Worm (Caenorhabditis elegans) whole organism, L4 larva: ENCODE results near the gene pcp-2.

Source experiments
- F10B5.3 ChIP-seq: sonication (generic microtip); optimal IDR thresholded peaks from 2 replicates; lab custom pipeline; 2016; ENCODE audit warnings: mild to moderate bottlenecking, missing genetic modification characterization, missing compliant biosample characterization
- F37D6.2 ChIP-seq: sonication (generic microtip); optimal IDR thresholded peaks from 2 replicates; lab custom pipeline; 2016; ENCODE audit warnings: mild to moderate bottlenecking, missing genetic modification characterization, missing compliant biosample characterization
- F49E8.2 ChIP-seq: sonication (generic microtip); optimal IDR thresholded peaks from 2 replicates; lab custom pipeline; 2016; ENCODE audit warnings: missing compliant biosample characterization, mild to moderate bottlenecking, missing genetic modification characterization, borderline replicate concordance
- T26A8.4 ChIP-seq: fragments of 200-800 bp; sonication (Bioruptor generic); IDR thresholded peaks from 2 replicates; pipeline ENCODE4 v1.3.6; 2022; ENCODE audit warnings: missing genetic modification characterization, missing compliant biosample characterization
- Y105C5A.15 ChIP-seq: fragments of 200-800 bp; sonication (Bioruptor generic); IDR thresholded peaks from 2 replicates; pipeline ENCODE4 v1.3.6; 2022; ENCODE audit warnings: missing genetic modification characterization, missing compliant biosample characterization
- Y75B8A.6 ChIP-seq: fragments of 200-800 bp; sonication (Bioruptor generic); IDR thresholded peaks from 2 replicates; pipeline ENCODE4 v1.3.6; 2022; ENCODE audit warnings: missing genetic modification reagents, missing genetic modification characterization, missing compliant biosample characterization
- ZK337.2 ChIP-seq: fragments of 200-800 bp; sonication (Bioruptor generic); IDR thresholded peaks from 2 replicates; pipeline ENCODE4 v1.3.6; 2022; ENCODE audit warnings: missing genetic modification reagents, missing genetic modification characterization, missing compliant biosample characterization
- aly-2 ChIP-seq: sonication (generic microtip); optimal IDR thresholded peaks from 2 replicates; lab custom pipeline; 2018; ENCODE audit warnings: missing biosample characterization, missing genetic modification characterization
- attf-4 ChIP-seq: sonication (generic microtip); optimal IDR thresholded peaks from 3 replicates; lab custom pipeline; 2017; ENCODE audit warnings: missing biosample characterization, missing genetic modification characterization
- ceh-20 ChIP-seq: fragments of 200-800 bp; sonication (Bioruptor generic); IDR thresholded peaks from 2 replicates; pipeline ENCODE4 v1.3.6; 2022; ENCODE audit warnings: missing genetic modification reagents, missing genetic modification characterization, missing compliant biosample characterization
- ceh-28 ChIP-seq: fragments of 150-350 bp; optimal IDR thresholded peaks from 2 replicates; lab custom pipeline; 2014; ENCODE audit warnings: missing biosample characterization, missing genetic modification reagents, missing genetic modification characterization
- ceh-32 ChIP-seq: sonication (generic microtip); optimal IDR thresholded peaks from 2 replicates; lab custom pipeline; 2016; ENCODE audit warnings: mild to moderate bottlenecking, missing genetic modification characterization, missing compliant biosample characterization; ENCODE audit not compliant: poor library complexity
- ceh-44 ChIP-seq: fragments of 200-800 bp; sonication (Bioruptor generic); IDR thresholded peaks from 2 replicates; pipeline ENCODE4 v1.3.6; 2022; ENCODE audit warnings: missing genetic modification reagents, missing genetic modification characterization, missing compliant biosample characterization
- ceh-62 ChIP-seq: sonication (generic microtip); optimal IDR thresholded peaks from 2 replicates; lab custom pipeline; 2017; ENCODE audit warnings: missing biosample characterization, missing genetic modification characterization
- cey-2 ChIP-seq: sonication (generic microtip); optimal IDR thresholded peaks from 3 replicates; lab custom pipeline; 2017; ENCODE audit warnings: missing genetic modification characterization, mild to moderate bottlenecking, missing compliant biosample characterization, antibody characterized with exemption, borderline replicate concordance; ENCODE audit not compliant: insufficient read depth
- ctbp-1 ChIP-seq: fragments of 200-800 bp; sonication (Bioruptor generic); IDR thresholded peaks from 2 replicates; pipeline ENCODE4 v1.3.6; 2022; ENCODE audit warnings: missing genetic modification reagents, missing genetic modification characterization, missing compliant biosample characterization
- daf-19 ChIP-seq: fragments of 200-800 bp; sonication (Bioruptor generic); conservative IDR thresholded peaks from 2 replicates; pipeline ENCODE4 v1.3.6; 2022; ENCODE audit warnings: missing genetic modification characterization, missing compliant biosample characterization
- daf-8 ChIP-seq: fragments of 200-800 bp; sonication (Bioruptor generic); IDR thresholded peaks from 2 replicates; pipeline ENCODE4 v1.3.6; 2022; ENCODE audit warnings: missing genetic modification characterization, missing compliant biosample characterization
- dmd-6 ChIP-seq: fragments of 200-800 bp; sonication (Bioruptor generic); IDR thresholded peaks from 2 replicates; pipeline ENCODE4 v1.3.6; 2022; ENCODE audit warnings: missing genetic modification reagents, missing genetic modification characterization, missing compliant biosample characterization
- dpl-1 ChIP-seq: fragments of 150-350 bp; optimal IDR thresholded peaks from 2 replicates; lab custom pipeline; 2014; ENCODE audit warnings: missing biosample characterization, missing genetic modification reagents, missing genetic modification characterization
- duxl-1 ChIP-seq: sonication (generic microtip); optimal IDR thresholded peaks from 2 replicates; lab custom pipeline; 2016; ENCODE audit warnings: mild to moderate bottlenecking, missing genetic modification characterization, moderate library complexity, missing compliant biosample characterization; ENCODE audit not compliant: poor library complexity
- hif-1 ChIP-seq, 2 experiments: sonication (generic microtip); optimal IDR thresholded peaks; 2 replicates each; lab custom pipeline; 2016 to 2017; ENCODE audit warnings: missing compliant biosample characterization in 2 of 2, missing genetic modification characterization in 2 of 2, missing genetic modification reagents in 2 of 2, missing genotype in 2 of 2, mild to moderate bottlenecking in 1 of 2
- lim-7 ChIP-seq: fragments of 200-800 bp; sonication (Bioruptor generic); IDR thresholded peaks from 2 replicates; pipeline ENCODE4 v1.3.6; 2022; ENCODE audit warnings: missing genetic modification characterization, missing compliant biosample characterization
- lin-13 ChIP-seq: fragments of 150-350 bp; optimal IDR thresholded peaks from 2 replicates; lab custom pipeline; 2014; ENCODE audit warnings: missing biosample characterization, missing genetic modification reagents, missing genetic modification characterization
- lin-15B ChIP-seq: fragments of 150-350 bp; sonication (generic microtip); optimal IDR thresholded peaks from 3 replicates; lab custom pipeline; 2014; ENCODE audit warnings: missing biosample characterization, missing genetic modification characterization
- lin-38 ChIP-seq: fragments of 200-800 bp; sonication (Bioruptor generic); IDR thresholded peaks from 2 replicates; pipeline ENCODE4 v1.3.6; 2022; ENCODE audit warnings: missing genetic modification reagents, missing genetic modification characterization, missing compliant biosample characterization
- lir-3 ChIP-seq: sonication (generic microtip); optimal IDR thresholded peaks from 2 replicates; lab custom pipeline; 2016; ENCODE audit warnings: mild to moderate bottlenecking, missing genetic modification characterization, missing compliant biosample characterization
- mdt-29 ChIP-seq: fragments of 200-800 bp; sonication (Bioruptor generic); IDR thresholded peaks from 2 replicates; pipeline ENCODE4 v1.3.6; 2022; ENCODE audit warnings: missing genetic modification reagents, missing genetic modification characterization, missing compliant biosample characterization
- nhr-10 ChIP-seq: fragments of 150-350 bp; optimal IDR thresholded peaks from 2 replicates; lab custom pipeline; 2014; ENCODE audit warnings: missing biosample characterization, missing genetic modification characterization
- nhr-11 ChIP-seq: fragments of 150-350 bp; optimal IDR thresholded peaks from 2 replicates; lab custom pipeline; 2014; ENCODE audit warnings: missing biosample characterization, missing genetic modification characterization
- nhr-28 ChIP-seq: fragments of 150-350 bp; optimal IDR thresholded peaks from 2 replicates; lab custom pipeline; 2014; ENCODE audit warnings: missing biosample characterization, missing genetic modification characterization
- nhr-6 ChIP-seq: fragments of 150-350 bp; optimal IDR thresholded peaks from 2 replicates; lab custom pipeline; 2014; ENCODE audit warnings: missing biosample characterization, missing genetic modification characterization
- nhr-76 ChIP-seq: fragments of 150-350 bp; optimal IDR thresholded peaks from 2 replicates; lab custom pipeline; 2014; ENCODE audit warnings: missing biosample characterization, missing genetic modification characterization
- pqm-1 ChIP-seq: sonication (generic microtip); optimal IDR thresholded peaks from 2 replicates; lab custom pipeline; 2017; ENCODE audit warnings: missing biosample characterization, missing genetic modification characterization
- saeg-2 ChIP-seq: fragments of 200-800 bp; sonication (Bioruptor generic); IDR thresholded peaks from 2 replicates; pipeline ENCODE4 v1.3.6; 2022; ENCODE audit warnings: missing genetic modification reagents, missing genetic modification characterization, missing compliant biosample characterization
- sdz-12 ChIP-seq: fragments of 200-800 bp; sonication (Bioruptor generic); optimal IDR thresholded peaks from 2 replicates; lab custom pipeline; 2018; ENCODE audit warnings: mild to moderate bottlenecking, missing genetic modification characterization, missing compliant biosample characterization
- set-16 ChIP-seq: fragments of 200-800 bp; sonication (Bioruptor generic); IDR thresholded peaks from 2 replicates; pipeline ENCODE4 v1.3.6; 2022; ENCODE audit warnings: missing genetic modification reagents, missing genetic modification characterization, missing compliant biosample characterization
- snpc-1.2 ChIP-seq: fragments of 200-800 bp; sonication (Bioruptor generic); IDR thresholded peaks from 2 replicates; pipeline ENCODE4 v1.3.6; 2022; ENCODE audit warnings: missing genetic modification reagents, missing genetic modification characterization, missing compliant biosample characterization
- snpc-4 ChIP-seq: fragments of 150-350 bp; optimal IDR thresholded peaks from 2 replicates; lab custom pipeline; 2014; ENCODE audit warnings: missing biosample characterization, missing genetic modification characterization
- unc-130 ChIP-seq: sonication (generic microtip); optimal IDR thresholded peaks from 2 replicates; lab custom pipeline; 2016; ENCODE audit warnings: missing genetic modification reagents, missing genetic modification characterization, missing compliant biosample characterization
- unc-39 ChIP-seq: sonication (generic microtip); optimal IDR thresholded peaks from 2 replicates; lab custom pipeline; 2017; ENCODE audit warnings: missing biosample characterization, missing genetic modification characterization
- zag-1 ChIP-seq: fragments of 150-350 bp; optimal IDR thresholded peaks from 2 replicates; lab custom pipeline; 2014; ENCODE audit warnings: missing biosample characterization, missing genetic modification characterization
- zfp-3 ChIP-seq: fragments of 200-800 bp; sonication (Bioruptor generic); conservative IDR thresholded peaks from 2 replicates; pipeline ENCODE4 v1.3.6; 2022; ENCODE audit warnings: missing genetic modification reagents, missing genetic modification characterization, missing compliant biosample characterization
- zip-2 ChIP-seq: fragments of 150-350 bp; optimal IDR thresholded peaks from 2 replicates; lab custom pipeline; 2014; ENCODE audit warnings: missing biosample characterization, missing genetic modification characterization
- ztf-7 ChIP-seq: fragments of 150-350 bp; optimal IDR thresholded peaks from 2 replicates; lab custom pipeline; 2014; ENCODE audit warnings: missing biosample characterization, missing genetic modification characterization

pcp-2 gene

DNA sequence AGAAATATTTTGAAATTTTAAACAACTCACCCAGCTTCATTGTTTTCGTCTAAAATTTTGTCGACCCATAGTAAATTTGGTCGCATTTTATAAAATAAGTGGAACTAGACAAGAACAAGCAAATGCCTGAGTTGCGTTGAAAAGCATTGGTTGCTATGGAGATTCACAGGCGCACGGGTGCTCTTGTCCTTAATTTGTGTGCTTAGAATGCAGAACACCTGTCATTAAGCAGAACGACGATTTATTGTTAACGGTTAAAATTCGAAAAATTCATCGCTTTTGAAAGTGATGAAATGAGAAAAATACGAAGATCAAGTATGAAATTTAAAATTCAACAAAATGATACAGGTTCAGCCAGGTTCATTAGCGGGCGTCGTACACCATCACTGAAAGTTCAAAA lies 18.8 kb downstream of the pcp-2 start, which contains the start of gene daf-10 (continued):
- TF ChIP-seq zag-1 (no peak), pqm-1 (tag; lab: Kevin White, UChicago) (no peak), ceh-32 (tag; lab: Kevin White, UChicago) (no peak)

DNA sequence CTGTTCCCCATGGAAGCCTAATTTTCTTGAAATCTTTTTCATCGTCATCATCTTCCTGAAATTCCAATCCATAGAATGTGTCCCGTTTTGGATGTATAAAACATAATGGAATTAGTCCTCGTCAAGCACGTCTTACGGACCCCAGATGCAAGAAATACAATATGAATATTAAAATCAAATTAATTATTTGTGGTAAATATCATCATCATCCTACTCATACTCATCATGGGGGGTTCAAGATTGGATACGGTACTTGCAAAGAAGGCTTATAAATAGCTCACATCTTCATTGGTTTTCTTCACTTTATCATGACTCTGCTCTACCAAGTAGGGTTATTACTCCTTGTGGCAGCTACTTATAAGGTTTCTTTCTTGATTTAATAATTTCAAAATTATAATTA lies 20.5 kb downstream of the pcp-2 start, which contains the start of gene flp-1:
Gene flp-1 (plus strand): TSS at position 301 of the 400 bp plus-strand sequence.
- TF ChIP-seq nhr-6 (tag; lab: Kevin White, UChicago) (no peak), F10B5.3 (no peak), nhr-11 (no peak), cey-2 (no peak), ceh-44 (GFP tag; lab: Robert Waterston, UW) (no peak), aly-2 (tag; lab: Kevin White, UChicago) (no peak), ceh-62 (tag; lab: Kevin White, UChicago) (no peak), zfp-3 (GFP tag; lab: Robert Waterston, UW) (no peak), daf-8 (no peak), T26A8.4 (no peak), ztf-7 (tag; lab: Kevin White, UChicago) (no peak), snpc-4 (tag; lab: Kevin White, UChicago) (no peak), Y105C5A.15 (GFP tag; lab: Robert Waterston, UW) (no peak)

DNA sequence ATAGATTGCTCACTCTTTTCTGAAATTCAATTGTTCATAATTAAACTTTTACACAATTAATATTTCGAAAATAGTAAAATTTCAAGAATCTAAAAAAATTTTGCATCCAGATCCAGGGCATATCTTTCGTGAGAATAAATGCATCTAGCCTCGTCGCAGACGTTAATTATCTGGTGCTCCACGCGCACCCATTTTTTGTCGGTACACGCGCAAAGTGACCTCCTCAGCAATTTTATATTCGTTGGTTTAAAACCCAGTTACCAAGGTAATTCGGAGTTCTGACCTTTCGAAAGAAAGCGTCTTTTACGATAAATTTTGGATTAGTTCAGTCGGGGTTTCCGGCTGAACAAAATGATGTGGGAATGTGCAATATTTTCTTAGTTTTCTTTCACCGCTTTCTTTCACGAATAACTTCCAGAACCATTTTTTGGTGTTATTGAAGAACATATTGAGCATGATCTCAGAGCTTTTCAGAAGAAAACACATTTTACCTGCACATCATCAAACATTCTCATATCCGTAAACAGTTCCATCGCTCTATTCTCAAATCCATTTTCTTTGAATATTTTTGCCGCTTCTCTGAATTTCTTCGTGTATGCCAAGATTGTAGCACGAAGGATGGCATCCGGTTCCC lies 24.6 kb downstream of the pcp-2 start:
- TF ChIP-seq snpc-1.2 (GFP tag; lab: Robert Waterston, UW) (peak; percentile 90), unc-130 (GFP tag; lab: Kevin White, UChicago) (no peak), F49E8.2 (tag; lab: Kevin White, UChicago) (peak; percentile 70), ceh-44 (GFP tag; lab: Robert Waterston, UW) (peak; percentile 39; the same call in 1 of the 2 replicates), mdt-29 (GFP tag; lab: Robert Waterston, UW) (0 out of 2 replicates have a peak, but pooled peaks have one; percentile 9)

DNA sequence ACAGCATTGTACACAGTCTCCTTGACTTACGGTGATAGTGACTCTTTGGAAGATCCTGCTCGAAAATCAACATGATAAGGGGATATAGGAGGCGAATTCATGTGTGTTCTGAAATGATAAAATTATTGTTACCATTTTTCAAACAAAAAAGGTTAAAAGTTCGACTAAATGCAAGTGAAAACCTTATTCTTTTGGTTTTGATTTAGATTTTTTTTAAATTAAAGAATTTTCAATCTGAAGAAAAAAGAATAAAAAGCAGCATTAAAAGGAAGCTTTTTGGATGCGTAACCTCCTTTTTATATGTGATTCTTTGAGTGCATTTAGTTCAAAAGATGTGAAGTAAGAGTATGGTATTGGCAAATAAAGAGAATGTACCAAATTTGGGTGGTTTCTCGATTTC lies 29.6 kb downstream of the pcp-2 start, which contains the start of gene delm-1:
Gene delm-1 (minus strand): TSS at position 101 of the 400 bp plus-strand sequence.
- TF ChIP-seq Y75B8A.6 (GFP tag; lab: Robert Waterston, UW) (no peak), unc-39 (tag; lab: Kevin White, UChicago) (no peak), nhr-28 (no peak), ceh-44 (GFP tag; lab: Robert Waterston, UW) (no peak), nhr-10 (tag; lab: Kevin White, UChicago) (no peak), cey-2 (no peak), lin-38 (GFP tag; lab: Robert Waterston, UW) (no peak), nhr-76 (no peak), saeg-2 (no peak), lim-7 (no peak)
- TF ChIP-seq, all 104 proteins: peak for 0

DNA sequence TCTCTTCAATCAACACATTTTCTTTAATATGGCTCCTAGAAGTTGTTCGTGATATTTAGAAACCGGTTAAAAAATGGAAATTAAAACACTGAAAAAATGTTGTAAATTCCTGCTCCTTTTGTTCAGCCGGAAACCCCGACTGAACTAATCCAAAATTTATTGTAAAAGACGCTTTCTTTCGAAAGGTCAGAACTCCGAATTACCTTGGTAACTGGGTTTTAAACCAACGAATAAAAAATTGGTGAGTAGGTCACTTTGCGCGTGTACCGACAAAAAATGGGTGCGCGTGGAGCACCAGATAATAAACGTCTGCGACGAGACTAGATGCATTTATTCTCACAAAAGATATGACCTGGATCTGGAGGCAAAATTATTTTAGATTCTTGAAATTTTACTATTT lies 34.3 kb downstream of the pcp-2 start:
- TF ChIP-seq zip-2 (no peak), ceh-20 (GFP tag; lab: Robert Waterston, UW) (no peak), ceh-28 (tag; lab: Kevin White, UChicago) (no peak), lin-15B (tag; lab: Kevin White, UChicago) (no peak), ZK337.2 (GFP tag; lab: Robert Waterston, UW) (no peak), attf-4 (tag; lab: Kevin White, UChicago) (no peak), F49E8.2 (tag; lab: Kevin White, UChicago) (peak; percentile 51), hif-1 (tag; optimal IDR thresholded peaks at IDR 0.05; lab: Kevin White, UChicago) (no peak), nhr-28 (no peak), ctbp-1 (no peak), dmd-6 (no peak), lin-13 (peak; percentile 13), daf-19 (GFP tag; lab: Robert Waterston, UW) (no peak), ztf-7 (tag; lab: Kevin White, UChicago) (no peak), nhr-6 (tag; lab: Kevin White, UChicago) (no peak), dpl-1 (GFP tag; lab: Kevin White, UChicago) (no peak), sdz-12 (no peak), set-16 (GFP tag; lab: Robert Waterston, UW) (no peak), lir-3 (tag; lab: Kevin White, UChicago) (no peak), duxl-1 (tag; lab: Kevin White, UChicago) (no peak), F37D6.2 (tag; lab: Kevin White, UChicago) (no peak)
